Worm (Caenorhabditis elegans) whole organism, late embryonic: ENCODE results near the gene srsx-39.
"Not testable (repeated sequence)": the region's sequence is repeated elsewhere in the genome, so short reads cannot be mapped to it uniquely, and the experiment has no call there.

Source experiments
- C08G9.2 ChIP-seq: sonication (generic microtip); optimal IDR thresholded peaks from 2 replicates; lab custom pipeline; 2016; ENCODE audit warnings: mild to moderate bottlenecking, missing genetic modification characterization, moderate library complexity, missing compliant biosample characterization
- C38D4.7 ChIP-seq: fragments of 200-800 bp; sonication (Bioruptor generic); optimal IDR thresholded peaks from 2 replicates; lab custom pipeline; 2018; ENCODE audit warnings: mild to moderate bottlenecking, missing genetic modification characterization, moderate library complexity, missing compliant biosample characterization
- K09A11.1 ChIP-seq: sonication (generic microtip); optimal IDR thresholded peaks from 2 replicates; lab custom pipeline; 2017; ENCODE audit warnings: antibody characterized with exemption, mild to moderate bottlenecking, missing genetic modification characterization, missing compliant biosample characterization; ENCODE audit not compliant: insufficient read depth
- T23F11.4 ChIP-seq: fragments of 200-800 bp; sonication (Bioruptor generic); optimal IDR thresholded peaks from 2 replicates; lab custom pipeline; 2018; ENCODE audit warnings: mild to moderate bottlenecking, missing genetic modification characterization, missing compliant biosample characterization
- ahr-1 ChIP-seq: sonication (generic microtip); optimal IDR thresholded peaks from 2 replicates; lab custom pipeline; 2016; ENCODE audit warnings: missing genetic modification characterization, missing compliant biosample characterization
- ama-1 ChIP-seq: fragments of 150-350 bp; optimal IDR thresholded peaks from 2 replicates; lab custom pipeline; 2014
- ceh-19 ChIP-seq: fragments of 200-800 bp; sonication (Bioruptor generic); optimal IDR thresholded peaks from 2 replicates; lab custom pipeline; 2018; ENCODE audit warnings: mild to moderate bottlenecking, missing genetic modification characterization, missing compliant biosample characterization
- ceh-2 ChIP-seq: sonication (generic microtip); optimal IDR thresholded peaks from 2 replicates; lab custom pipeline; 2016; ENCODE audit warnings: missing genotype, missing genetic modification characterization, missing compliant biosample characterization
- ceh-22 ChIP-seq: sonication (generic microtip); optimal IDR thresholded peaks from 2 replicates; lab custom pipeline; 2017; ENCODE audit warnings: missing biosample characterization, missing genetic modification characterization
- elt-4 ChIP-seq: sonication (generic microtip); optimal IDR thresholded peaks from 2 replicates; lab custom pipeline; 2016; ENCODE audit warnings: missing genetic modification characterization, missing compliant biosample characterization
- ets-4 ChIP-seq: sonication (generic microtip); optimal IDR thresholded peaks from 2 replicates; lab custom pipeline; 2016; ENCODE audit warnings: missing genetic modification characterization, missing compliant biosample characterization
- fkh-6 ChIP-seq: sonication (generic microtip); optimal IDR thresholded peaks from 2 replicates; lab custom pipeline; 2016; ENCODE audit warnings: missing genetic modification characterization, missing compliant biosample characterization
- hlh-15 ChIP-seq: sonication (generic microtip); optimal IDR thresholded peaks from 2 replicates; lab custom pipeline; 2016; ENCODE audit warnings: missing genetic modification characterization, missing compliant biosample characterization
- hlh-30 ChIP-seq: sonication (generic microtip); optimal IDR thresholded peaks from 2 replicates; lab custom pipeline; 2017; ENCODE audit warnings: antibody characterized with exemption, missing genetic modification characterization, missing compliant biosample characterization; ENCODE audit not compliant: insufficient read depth
- hlh-8 ChIP-seq: sonication (generic microtip); optimal IDR thresholded peaks from 2 replicates; lab custom pipeline; 2016; ENCODE audit warnings: missing genotype, missing genetic modification characterization, missing compliant biosample characterization
- lin-11 ChIP-seq: fragments of 200-800 bp; sonication (Bioruptor generic); optimal IDR thresholded peaks from 2 replicates; lab custom pipeline; 2018; ENCODE audit warnings: mild to moderate bottlenecking, missing genetic modification characterization, missing compliant biosample characterization
- nhr-11 ChIP-seq: fragments of 150-350 bp; optimal IDR thresholded peaks from 2 replicates; lab custom pipeline; 2014; ENCODE audit warnings: missing biosample characterization, missing genetic modification characterization
- npax-4 ChIP-seq: sonication (generic microtip); optimal IDR thresholded peaks from 2 replicates; lab custom pipeline; 2016; ENCODE audit warnings: missing genetic modification characterization, missing compliant biosample characterization
- pag-3 ChIP-seq: sonication (generic microtip); optimal IDR thresholded peaks from 2 replicates; lab custom pipeline; 2016; ENCODE audit warnings: missing compliant biosample characterization, missing genetic modification characterization, borderline replicate concordance
- ref-2 ChIP-seq: sonication (generic microtip); optimal IDR thresholded peaks from 2 replicates; lab custom pipeline; 2016; ENCODE audit warnings: missing genetic modification characterization, missing compliant biosample characterization
- rnt-1 ChIP-seq: sonication (generic microtip); optimal IDR thresholded peaks from 2 replicates; lab custom pipeline; 2016; ENCODE audit warnings: missing genetic modification characterization, missing compliant biosample characterization
- sox-2 ChIP-seq: fragments of 200-800 bp; sonication (Bioruptor generic); IDR thresholded peaks from 2 replicates; pipeline ENCODE4 v1.3.6; 2022; ENCODE audit warnings: missing genetic modification reagents, missing genetic modification characterization, missing compliant biosample characterization
- sox-4 ChIP-seq: sonication (generic microtip); optimal IDR thresholded peaks from 2 replicates; lab custom pipeline; 2017; ENCODE audit warnings: mild to moderate bottlenecking, missing genetic modification characterization, inconsistent platforms, missing compliant biosample characterization
- syd-9 ChIP-seq: sonication (generic microtip); optimal IDR thresholded peaks from 2 replicates; lab custom pipeline; 2016; ENCODE audit warnings: mild to moderate bottlenecking, missing genetic modification characterization, moderate library complexity, missing compliant biosample characterization
- tbx-2 ChIP-seq: sonication (generic microtip); optimal IDR thresholded peaks from 2 replicates; lab custom pipeline; 2016; ENCODE audit warnings: missing genetic modification characterization, missing compliant biosample characterization
- ttx-3 ChIP-seq: sonication (generic microtip); optimal IDR thresholded peaks from 2 replicates; lab custom pipeline; 2016; ENCODE audit warnings: missing genetic modification reagents, missing genetic modification characterization, missing compliant biosample characterization
- unc-3 ChIP-seq, 2 experiments: fragments of 200-800 bp in 1 of 2; sonication (Bioruptor generic) in 1 of 2; sonication (generic microtip) in 1 of 2; conservative IDR thresholded peaks in 1 of 2; optimal IDR thresholded peaks in 1 of 2; 2 replicates each; pipeline versions ENCODE4 v1.3.6 to Lab custom; 2016 to 2022; ENCODE audit warnings: missing compliant biosample characterization in 2 of 2, missing genetic modification characterization in 2 of 2, missing genetic modification reagents in 1 of 2
- unc-42 ChIP-seq: sonication (generic microtip); optimal IDR thresholded peaks from 2 replicates; lab custom pipeline; 2016; ENCODE audit warnings: missing genotype, missing genetic modification characterization, missing compliant biosample characterization
- unc-55 ChIP-seq: sonication (generic microtip); optimal IDR thresholded peaks from 2 replicates; lab custom pipeline; 2017; ENCODE audit warnings: missing biosample characterization, missing genetic modification reagents, missing genetic modification characterization
- unc-86 ChIP-seq: sonication (generic microtip); optimal IDR thresholded peaks from 2 replicates; lab custom pipeline; 2016; ENCODE audit warnings: missing genetic modification characterization, missing compliant biosample characterization

The srsx-39 gene

ce11 chrV:15267405-15267804 lies 10.8 kb upstream of the srsx-39 start, which contains the start of gene T10H4.13:
Gene T10H4.13, minus strand, starts transcription at chrV:15267505.
- TF ChIP-seq ets-4 (no peak), T23F11.4 (GFP tag; lab: Kevin White, UChicago) (no peak), tbx-2 (tag; lab: Kevin White, UChicago) (no peak), unc-3 (GFP tag; conservative IDR thresholded peaks at IDR 0.05; lab: Robert Waterston, UW) (no peak), unc-3 (tag; optimal IDR thresholded peaks at IDR 0.05; lab: Kevin White, UChicago) (no peak), K09A11.1 (tag; lab: Kevin White, UChicago) (no peak), hlh-30 (tag; lab: Kevin White, UChicago) (no peak), unc-42 (tag; lab: Kevin White, UChicago) (no peak), sox-4 (tag; lab: Kevin White, UChicago) (no peak), pag-3 (no peak), ceh-19 (GFP tag; lab: Kevin White, UChicago) (no peak), npax-4 (tag; lab: Kevin White, UChicago) (no peak), fkh-6 (tag; lab: Kevin White, UChicago) (no peak), hlh-15 (tag; lab: Kevin White, UChicago) (no peak), ceh-2 (no peak), syd-9 (tag; lab: Kevin White, UChicago) (no peak), nhr-11 (tag; lab: Kevin White, UChicago) (no peak)

ce11 chrV:15265814-15266213 lies 9.2 kb upstream of the srsx-39 start, which contains the start of gene M01B2.13:
Gene M01B2.13, minus strand, starts transcription at chrV:15265914.
- TF ChIP-seq T23F11.4 (GFP tag; lab: Kevin White, UChicago): no peak

ce11 chrV:15264131-15264530 lies 7.6 kb upstream of the srsx-39 start, which contains the start of gene M01B2.12:
Gene M01B2.12, minus strand, starts transcription at chrV:15264231.
- no peak for TF ChIP-seq ama-1 (lab: Kevin White, UChicago)
- TF ChIP-seq C08G9.2: no peak
- no peak for TF ChIP-seq unc-86 (tag; lab: Kevin White, UChicago)

- TF ChIP-seq lin-11 (tag; lab: Kevin White, UChicago); C38D4.7; elt-4 (tag; lab: Kevin White, UChicago): not testable (repeated sequence)
Measured at ce11 chrV:15262336-15262735, 5.8 kb upstream of the srsx-39 start, which contains the start of gene M01B2.10. Gene M01B2.10, minus strand, starts transcription at chrV:15262436.

- TF ChIP-seq nhr-11 (tag; lab: Kevin White, UChicago) (no peak), ceh-22 (no peak), ceh-2 (no peak), syd-9 (tag; lab: Kevin White, UChicago) (no peak), ets-4 (no peak), sox-2 (GFP tag; lab: Robert Waterston, UW) (no peak)
- TF ChIP-seq, all 69 proteins: peak for 0
Measured at ce11 chrV:15259904-15260303, 3.3 kb upstream of the srsx-39 start, which contains the start of gene M01B2.8. Gene M01B2.8, plus strand, starts transcription at chrV:15260204.

- TF ChIP-seq rnt-1 (tag; lab: Kevin White, UChicago): no peak
- no peak for TF ChIP-seq ttx-3
Measured at ce11 chrV:15259049-15259448, 2.5 kb upstream of the srsx-39 start, which contains the start of gene srsx-37. Gene srsx-37, minus strand, starts transcription at chrV:15259149.

- no peak for TF ChIP-seq T23F11.4 (GFP tag; lab: Kevin White, UChicago)
- no peak for TF ChIP-seq ref-2 (tag; lab: Kevin White, UChicago)
- TF ChIP-seq unc-55 (GFP tag; lab: Kevin White, UChicago): no peak
- no peak for TF ChIP-seq tbx-2 (tag; lab: Kevin White, UChicago)
- no peak for TF ChIP-seq hlh-8
- no peak for TF ChIP-seq unc-3 (GFP tag; conservative IDR thresholded peaks at IDR 0.05; lab: Robert Waterston, UW)
- TF ChIP-seq unc-3 (tag; optimal IDR thresholded peaks at IDR 0.05; lab: Kevin White, UChicago): no peak
- TF ChIP-seq elt-4 (tag; lab: Kevin White, UChicago): no peak
- no peak for TF ChIP-seq ahr-1
- no peak for TF ChIP-seq unc-42 (tag; lab: Kevin White, UChicago)
- no peak for TF ChIP-seq rnt-1 (tag; lab: Kevin White, UChicago)
Measured at ce11 chrV:15253529-15253928, 3.0 kb downstream of the srsx-39 start, which contains the start of gene srbc-75. Gene srbc-75, plus strand, starts transcription at chrV:15253829.
